Worm (Caenorhabditis elegans) whole organism, L4 larva: ENCODE measurements around the gene C54D10.4.

Source experiments
- ama-1 ChIP-seq: fragments of 150-350 bp; optimal IDR thresholded peaks from 2 replicates; lab custom pipeline; 2014; ENCODE audit warnings: inconsistent platforms, mixed read lengths
- ceh-82 ChIP-seq: sonication (generic microtip); optimal IDR thresholded peaks from 2 replicates; lab custom pipeline; 2017; ENCODE audit warnings: missing biosample characterization, missing genetic modification characterization
- ces-1 ChIP-seq: fragments of 150-350 bp; sonication (generic microtip); optimal IDR thresholded peaks from 4 replicates; lab custom pipeline; 2014; ENCODE audit warnings: missing biosample characterization, missing genetic modification reagents, missing genetic modification characterization
- fkh-10 ChIP-seq: fragments of 150-350 bp; optimal IDR thresholded peaks from 2 replicates; lab custom pipeline; 2014; ENCODE audit warnings: missing biosample characterization, missing genetic modification reagents, missing genetic modification characterization
- fos-1 ChIP-seq: fragments of 150-350 bp; optimal IDR thresholded peaks from 2 replicates; lab custom pipeline; 2014; ENCODE audit warnings: missing biosample characterization, missing genetic modification characterization
- lin-13 ChIP-seq: fragments of 150-350 bp; optimal IDR thresholded peaks from 2 replicates; lab custom pipeline; 2014; ENCODE audit warnings: missing biosample characterization, missing genetic modification reagents, missing genetic modification characterization
- nhr-237 ChIP-seq: sonication (generic microtip); optimal IDR thresholded peaks from 2 replicates; lab custom pipeline; 2017; ENCODE audit warnings: missing biosample characterization, missing genetic modification characterization
- nhr-25 ChIP-seq: sonication (generic microtip); optimal IDR thresholded peaks from 2 replicates; lab custom pipeline; 2017; ENCODE audit warnings: missing genetic modification characterization, mild to moderate bottlenecking, missing compliant biosample characterization, antibody characterized with exemption, moderate library complexity, borderline replicate concordance; ENCODE audit not compliant: insufficient read depth
- nhr-6 ChIP-seq: fragments of 150-350 bp; optimal IDR thresholded peaks from 2 replicates; lab custom pipeline; 2014; ENCODE audit warnings: missing biosample characterization, missing genetic modification characterization
- skn-1 ChIP-seq: fragments of 150-350 bp; optimal IDR thresholded peaks from 2 replicates; lab custom pipeline; 2014; ENCODE audit warnings: missing biosample characterization, missing genetic modification characterization
- unc-62 ChIP-seq, 3 experiments: fragments of 150-350 bp in 1 of 3; sonication (generic microtip); optimal IDR thresholded peaks in 2 of 3; peaks in 1 of 3; 1 replicate in 1 of 3; 2 replicates in 2 of 3; lab custom pipeline; 2014 to 2017; ENCODE audit warnings: missing biosample characterization in 3 of 3, missing genetic modification characterization in 3 of 3, missing genetic modification reagents in 3 of 3, missing genotype in 1 of 3

ce11 chrV:12408996-12409395 is 11.7 kb downstream of the C54D10.4 start:
- TF ChIP-seq ceh-82 (no peak), fkh-10 (GFP tag; lab: Kevin White, UChicago) (no peak), ces-1 (no peak), nhr-237 (tag; lab: Kevin White, UChicago) (no peak), nhr-25 (tag; lab: Kevin White, UChicago) (no peak), lin-13 (GFP tag; lab: Kevin White, UChicago) (no peak), unc-62 (GFP tag; optimal IDR thresholded peaks at IDR 0.05 in 1 of 2; lab: Kevin White, UChicago) (no peak), unc-62 (tag; optimal IDR thresholded peaks at IDR 0.05; lab: Kevin White, UChicago) (no peak), skn-1 (no peak), ama-1 (no peak), nhr-6 (tag; lab: Kevin White, UChicago) (peak; percentile 26), fos-1 (no peak)
